Worm (Caenorhabditis elegans): Measurements from ENCODE around the gene M162.5.

- TF ChIP-seq ztf-11 (tag; optimal IDR thresholded peaks at IDR 0.05) (no peak), ceh-82 (tag; optimal IDR thresholded peaks at IDR 0.05) (no peak), zag-1 (tag; optimal IDR thresholded peaks at IDR 0.05) (no peak), nhr-237 (tag; optimal IDR thresholded peaks at IDR 0.05) (no peak), nhr-12 (tag; optimal IDR thresholded peaks at IDR 0.05) (no peak)
Measured at ce11 chrV:19722881-19723280, 38.0 kb upstream of the M162.5 start.

Data from whole organism, L2 larva.